Fruit fly (Drosophila melanogaster): ENCODE results near the gene CG31955.

The CG31955 gene

dm6 chr2L:3685139-3685851, 27.6 kb downstream of the CG31955 start:
- no peak for TF ChIP-seq CG17801 (GFP tag; optimal IDR thresholded peaks at IDR 0.05; ENCODE audit: partially characterized antibody)

DNA sequence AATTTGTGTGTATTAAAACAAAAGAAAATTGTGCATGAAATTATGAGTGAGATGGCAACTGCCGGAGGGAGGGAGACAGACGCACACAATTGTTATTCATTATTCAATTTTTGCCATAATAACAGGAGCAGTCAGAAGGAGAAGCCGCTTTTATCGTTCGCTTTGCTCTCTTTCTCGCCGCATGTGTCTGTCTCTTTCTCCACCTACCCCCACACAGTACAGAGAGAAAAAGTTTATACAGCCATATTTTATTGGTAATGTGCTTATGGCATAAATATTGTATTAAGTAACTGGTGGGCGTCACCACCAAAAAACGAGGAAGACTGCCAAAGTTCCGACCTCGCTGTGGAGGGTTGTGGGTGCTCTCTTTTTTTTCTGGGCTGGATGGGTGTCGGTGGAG, 30.4 kb downstream of the CG31955 start:
- no peak for TF ChIP-seq CG17801 (GFP tag; optimal IDR thresholded peaks at IDR 0.05; ENCODE audit: partially characterized antibody)

DNA sequence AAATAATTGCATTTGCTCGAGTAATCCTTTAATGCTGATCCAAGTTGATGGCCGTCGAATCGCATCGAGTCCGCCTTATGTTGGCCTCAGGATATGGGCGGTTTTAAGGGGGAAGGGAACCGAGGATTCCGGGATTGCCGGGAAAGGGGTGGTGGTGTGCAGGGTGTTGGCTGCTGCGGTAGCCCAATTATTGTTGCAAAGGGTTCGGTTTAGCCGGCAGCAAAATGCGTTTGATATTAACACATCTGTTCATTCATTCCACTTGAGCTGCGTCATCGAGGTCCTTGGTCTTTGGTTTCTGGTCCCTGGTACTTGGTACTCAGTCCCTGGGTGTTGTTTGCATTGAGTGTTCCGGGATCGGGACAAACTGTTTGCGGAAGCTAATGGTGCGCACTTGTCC, 31.6 kb downstream of the CG31955 start:
- no peak for TF ChIP-seq CG17801 (GFP tag; optimal IDR thresholded peaks at IDR 0.05; ENCODE audit: partially characterized antibody)

DNA sequence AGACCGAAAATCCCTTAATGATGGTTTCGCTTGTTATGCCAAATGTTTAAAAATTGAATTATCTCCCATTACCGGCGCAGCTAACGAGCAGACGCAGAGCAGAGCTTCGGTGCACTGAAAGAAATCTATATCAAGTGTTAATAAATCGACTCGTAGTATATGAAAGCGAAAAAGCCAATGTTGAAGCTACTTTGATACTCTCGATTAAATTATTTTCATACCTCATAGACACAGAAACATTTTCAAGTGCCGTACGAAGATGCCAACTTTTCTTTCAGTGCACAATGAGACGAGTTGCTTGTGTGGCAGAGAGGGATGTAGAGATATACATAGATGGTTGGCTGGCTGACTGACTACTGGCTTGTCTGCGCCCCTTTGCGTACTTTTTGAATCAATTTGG, 37.1 kb downstream of the CG31955 start:
- no peak for TF ChIP-seq CG17801 (GFP tag; optimal IDR thresholded peaks at IDR 0.05; ENCODE audit: partially characterized antibody)

DNA sequence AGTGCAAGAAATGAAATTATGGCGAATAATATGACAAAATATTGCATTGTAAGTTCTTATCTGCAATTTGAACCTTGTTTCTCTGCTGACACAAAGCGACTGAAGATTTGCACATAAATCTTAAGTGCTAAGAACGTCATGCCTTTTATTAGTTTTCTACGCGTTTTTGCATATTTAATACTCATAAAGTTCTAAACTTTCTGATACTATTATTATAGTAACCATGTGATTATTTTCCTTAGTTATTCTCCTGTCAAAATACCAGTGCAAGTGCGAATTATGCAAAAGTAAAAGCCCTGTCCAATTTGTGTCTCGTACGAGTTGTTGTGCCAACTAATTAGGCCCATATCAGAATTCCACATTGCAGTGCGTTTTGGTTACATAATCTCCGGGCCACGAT, 42.4 kb downstream of the CG31955 start, which contains the start of gene Sfp24Bc:
Gene Sfp24Bc (minus strand): TSS at position 101 of the 400 bp plus-strand sequence.
- TF ChIP-seq CG17801 (GFP tag; optimal IDR thresholded peaks at IDR 0.05; ENCODE audit: partially characterized antibody): no peak

- no peak for TF ChIP-seq CG17801 (GFP tag; optimal IDR thresholded peaks at IDR 0.05; ENCODE audit: partially characterized antibody)
Measured at dm6 chr2L:3669675-3670074, 43.2 kb downstream of the CG31955 start, which contains the start of gene Sfp24Bb. Gene Sfp24Bb, minus strand, starts transcription at chr2L:3669775.

dm6 chr2L:3669034-3669433, 43.9 kb downstream of the CG31955 start, which contains the start of gene Sfp24Bd:
Gene Sfp24Bd, minus strand, starts transcription at chr2L:3669134.
- no peak for TF ChIP-seq CG17801 (GFP tag; optimal IDR thresholded peaks at IDR 0.05; ENCODE audit: partially characterized antibody)

- TF ChIP-seq CG17801 (GFP tag; optimal IDR thresholded peaks at IDR 0.05; ENCODE audit: partially characterized antibody): no peak
Measured at dm6 chr2L:3668451-3668850, 44.5 kb downstream of the CG31955 start, which contains the start of gene Sfp24Ba. Gene Sfp24Ba, minus strand, starts transcription at chr2L:3668551.

dm6 chr2L:3662307-3662795, 50.6 kb downstream of the CG31955 start, which contains the start of gene Drgx:
Gene Drgx, plus strand, starts transcription at chr2L:3662745.
- no peak for TF ChIP-seq CG17801 (GFP tag; optimal IDR thresholded peaks at IDR 0.05; ENCODE audit: partially characterized antibody)

All from ovary, adult (tissue).